Worm (Caenorhabditis elegans): ENCODE data around the gene phf-15.

ce11 chrIII:3349061-3349460 is 26.4 kb downstream of the phf-15 start:
- TF ChIP-seq mab-5 (tag; optimal IDR thresholded peaks at IDR 0.05) = no peak
- no peak for TF ChIP-seq egl-27 (tag; optimal IDR thresholded peaks at IDR 0.05)
- no peak for TF ChIP-seq R02D3.7 (tag; optimal IDR thresholded peaks at IDR 0.05)
- no peak for TF ChIP-seq nhr-77 (tag; optimal IDR thresholded peaks at IDR 0.05)
- TF ChIP-seq nhr-237 (tag; optimal IDR thresholded peaks at IDR 0.05) = no peak
- TF ChIP-seq lsy-2 (tag; optimal IDR thresholded peaks at IDR 0.05) = no peak
- TF ChIP-seq ama-1 (optimal IDR thresholded peaks at IDR 0.05) = no peak
- no peak for TF ChIP-seq fos-1 (tag; optimal IDR thresholded peaks at IDR 0.05)

All from whole organism, L2 larva.